Worm (Caenorhabditis elegans) whole organism, midembryonic: ENCODE results near the gene ugt-21.

ENCODE experiments used
- T22C8.4 ChIP-seq: fragments of 200-800 bp; sonication (Bioruptor generic); IDR thresholded peaks from 2 replicates; pipeline ENCODE4 v1.3.6; 2022; ENCODE audit warnings: missing genetic modification characterization, missing compliant biosample characterization
- cog-1 ChIP-seq: sonication (generic microtip); optimal IDR thresholded peaks from 2 replicates; lab custom pipeline; 2016; ENCODE audit warnings: missing genetic modification characterization, missing compliant biosample characterization
- flt-1 ChIP-seq: fragments of 200-800 bp; sonication (Bioruptor generic); IDR thresholded peaks from 2 replicates; pipeline ENCODE4 v1.3.6; 2022; ENCODE audit warnings: missing genetic modification characterization, missing compliant biosample characterization
- klf-2 ChIP-seq: fragments of 200-800 bp; sonication (Bioruptor generic); conservative IDR thresholded peaks from 2 replicates; pipeline ENCODE4 v1.3.6; 2022; ENCODE audit warnings: missing genetic modification reagents, missing genetic modification characterization, missing compliant biosample characterization
- med-1 ChIP-seq: sonication (generic microtip); optimal IDR thresholded peaks from 2 replicates; lab custom pipeline; 2017; ENCODE audit warnings: missing genetic modification characterization, mild to moderate bottlenecking, missing compliant biosample characterization, antibody characterized with exemption, missing genetic modification reagents; ENCODE audit not compliant: insufficient read depth
- ref-1 ChIP-seq: fragments of 200-800 bp; sonication (Bioruptor generic); conservative IDR thresholded peaks from 2 replicates; pipeline ENCODE4 v1.3.6; 2022; ENCODE audit warnings: missing genetic modification reagents, missing genetic modification characterization, missing compliant biosample characterization
- tab-1 ChIP-seq: fragments of 200-800 bp; sonication (Bioruptor generic); IDR thresholded peaks from 2 replicates; pipeline ENCODE4 v1.3.6; 2022; ENCODE audit warnings: missing genetic modification characterization, missing compliant biosample characterization
- ztf-23 ChIP-seq: fragments of 200-800 bp; sonication (Bioruptor generic); IDR thresholded peaks from 2 replicates; pipeline ENCODE4 v1.3.6; 2022; ENCODE audit warnings: missing genetic modification reagents, missing genetic modification characterization, missing compliant biosample characterization
- ztf-29 ChIP-seq: fragments of 200-800 bp; sonication (Bioruptor generic); IDR thresholded peaks from 2 replicates; pipeline ENCODE4 v1.3.6; 2022; ENCODE audit warnings: missing genetic modification reagents, missing genetic modification characterization, missing compliant biosample characterization

The ugt-21 gene

DNA sequence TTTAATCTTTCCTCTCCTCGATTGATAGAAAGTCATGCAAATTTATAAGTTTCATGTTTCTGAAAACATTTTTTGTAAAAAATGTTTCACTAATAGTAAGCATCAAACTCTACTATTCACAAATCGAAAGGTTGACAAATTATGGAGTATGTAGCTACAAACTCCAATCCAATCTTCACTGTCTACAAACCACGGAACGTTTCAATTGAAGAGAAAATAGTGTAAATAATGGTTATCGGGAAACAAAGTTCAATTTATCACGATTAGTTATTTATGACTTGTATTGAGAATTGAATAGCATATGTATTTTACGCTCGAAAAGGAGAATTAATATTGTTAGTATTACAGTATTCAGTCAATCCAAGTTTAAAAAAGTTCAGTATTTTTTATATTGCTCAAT lies 475 bp upstream of the ugt-21 start:
- TF ChIP-seq T22C8.4 (GFP tag; lab: Robert Waterston, UW) (no peak), tab-1 (GFP tag; lab: Robert Waterston, UW) (no peak), med-1 (GFP tag; lab: Kevin White, UChicago) (no peak), ztf-29 (GFP tag; lab: Robert Waterston, UW) (no peak), ztf-23 (no peak), ref-1 (no peak), cog-1 (tag; lab: Kevin White, UChicago) (no peak), klf-2 (GFP tag; lab: Robert Waterston, UW) (no peak), flt-1 (GFP tag; lab: Robert Waterston, UW) (no peak)

DNA sequence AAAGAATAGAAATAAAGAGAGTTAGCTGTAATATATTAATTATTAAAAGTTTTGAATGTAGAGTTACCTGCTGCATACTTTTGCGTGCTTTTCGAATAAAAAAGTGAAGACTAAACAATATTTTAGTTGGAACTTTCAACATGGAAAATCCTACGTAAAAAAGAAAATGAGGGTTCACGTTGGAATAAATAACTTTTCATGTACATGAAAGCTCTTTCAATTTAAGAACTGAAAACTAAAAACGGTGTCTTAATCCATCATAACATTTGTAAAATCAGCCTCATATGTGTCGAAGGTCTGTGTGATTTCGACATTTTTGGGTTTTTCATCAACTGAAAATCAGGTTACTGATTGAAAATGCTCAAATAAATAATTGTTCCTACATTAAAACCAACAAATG lies 6.1 kb downstream of the ugt-21 start, which contains the start of gene ttr-9:
TSS of gene ttr-9 (minus strand) at position 101 of the 400 bp plus-strand sequence.
- TF ChIP-seq med-1 (GFP tag; lab: Kevin White, UChicago) (no peak), tab-1 (GFP tag; lab: Robert Waterston, UW) (no peak)

DNA sequence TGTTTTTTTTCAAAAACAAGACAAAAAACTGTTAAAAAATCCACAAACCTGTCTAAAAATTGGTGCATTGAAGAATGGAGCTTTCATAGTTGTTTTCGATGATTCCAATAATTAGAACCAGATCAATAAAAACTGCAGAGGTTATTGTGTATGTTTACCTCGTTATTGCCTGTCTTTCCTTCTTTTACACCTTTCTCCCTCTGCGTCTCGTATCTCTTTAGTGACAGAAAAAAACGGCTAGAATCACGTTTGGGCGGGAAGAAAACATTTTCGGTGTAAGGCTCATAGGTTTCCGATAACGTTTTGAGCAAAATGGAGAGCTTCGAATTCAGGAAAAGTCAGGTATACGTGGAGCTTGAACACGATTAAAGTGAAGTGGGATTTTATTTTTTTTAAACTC lies 8.5 kb downstream of the ugt-21 start, which contains the start of gene ethe-1:
TSS of gene ethe-1 (minus strand) at position 150 of the 400 bp plus-strand sequence.
- TF ChIP-seq T22C8.4 (GFP tag; lab: Robert Waterston, UW) (no peak), cog-1 (tag; lab: Kevin White, UChicago) (no peak), ref-1 (no peak), ztf-29 (GFP tag; lab: Robert Waterston, UW) (no peak), klf-2 (GFP tag; lab: Robert Waterston, UW) (no peak), tab-1 (GFP tag; lab: Robert Waterston, UW) (no peak), ztf-23 (no peak), med-1 (GFP tag; lab: Kevin White, UChicago) (no peak), flt-1 (GFP tag; lab: Robert Waterston, UW) (no peak)

DNA sequence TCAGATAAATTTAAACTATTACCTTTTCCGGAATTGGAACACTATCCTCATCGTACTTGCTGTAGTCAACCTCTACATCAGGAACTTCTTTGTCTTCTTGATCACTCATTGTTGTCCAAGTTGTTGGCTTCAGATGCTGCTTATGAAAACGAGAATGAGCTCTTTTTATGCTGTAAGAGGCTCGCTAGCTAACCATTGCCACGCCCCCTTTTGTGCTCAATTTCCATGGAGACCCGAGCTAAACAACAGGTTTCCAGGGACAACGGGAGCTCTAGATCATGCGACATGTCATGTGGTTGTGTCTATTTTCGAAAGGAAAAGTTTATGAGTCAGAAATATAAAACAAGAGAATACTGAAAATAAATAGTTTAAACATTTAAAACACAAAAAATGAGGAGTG lies 10.3 kb downstream of the ugt-21 start, which contains the start of gene C33A12.4:
TSS of gene C33A12.4 (minus strand) at position 131 of the 400 bp plus-strand sequence.
- TF ChIP-seq cog-1 (tag; lab: Kevin White, UChicago) (no peak), T22C8.4 (GFP tag; lab: Robert Waterston, UW) (no peak), ref-1 (no peak), klf-2 (GFP tag; lab: Robert Waterston, UW) (no peak), ztf-29 (GFP tag; lab: Robert Waterston, UW) (no peak)

DNA sequence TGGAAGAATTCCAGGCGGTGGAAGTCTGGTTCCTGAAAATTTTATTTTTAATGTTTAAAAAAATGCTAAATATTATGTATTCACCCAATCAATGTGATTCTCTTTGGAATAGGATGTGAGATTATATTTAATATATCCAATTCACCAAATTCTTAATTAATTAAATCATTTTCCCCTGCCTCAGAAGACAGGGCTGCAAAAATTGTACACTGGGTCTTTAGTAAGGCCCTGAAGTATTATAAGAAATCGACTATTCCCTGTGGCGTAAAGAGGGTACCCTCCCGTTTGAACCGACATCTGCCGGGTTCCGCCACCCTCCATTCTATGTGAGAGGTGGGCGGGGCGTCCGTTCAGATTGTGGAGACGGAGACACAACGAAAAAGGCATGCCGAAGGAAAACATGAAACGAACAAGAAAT lies 11.1 kb downstream of the ugt-21 start:
- TF ChIP-seq ztf-29 (GFP tag; lab: Robert Waterston, UW) (no peak), klf-2 (GFP tag; lab: Robert Waterston, UW) (no peak), med-1 (GFP tag; lab: Kevin White, UChicago) (no peak), tab-1 (GFP tag; lab: Robert Waterston, UW) (no peak), cog-1 (tag; lab: Kevin White, UChicago) (no peak), ref-1 (no peak), ztf-23 (no peak), flt-1 (GFP tag; lab: Robert Waterston, UW) (no peak), T22C8.4 (GFP tag; lab: Robert Waterston, UW) (no peak)

DNA sequence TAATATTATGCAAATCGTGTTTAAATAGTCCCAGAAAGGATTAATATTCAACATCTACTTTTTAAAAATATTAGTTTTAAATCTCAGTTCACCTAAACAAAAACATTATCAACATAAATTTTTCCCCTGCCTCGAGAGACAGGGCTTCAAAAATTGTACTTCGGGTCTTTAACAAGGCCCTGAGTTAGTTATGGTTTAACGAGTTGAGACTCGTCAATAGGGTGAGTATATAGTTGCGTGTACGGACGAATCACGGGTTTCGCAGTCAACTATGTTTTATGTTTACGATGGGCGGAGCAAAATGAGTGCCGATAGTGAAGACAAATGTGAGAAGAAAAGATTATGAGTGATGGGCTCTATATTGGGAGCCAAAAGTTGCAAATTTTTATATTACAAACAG lies 11.5 kb downstream of the ugt-21 start:
- no peak for TF ChIP-seq flt-1 (GFP tag; lab: Robert Waterston, UW)
- TF ChIP-seq ztf-23 = no peak
- no peak for TF ChIP-seq ref-1
- TF ChIP-seq klf-2 (GFP tag; lab: Robert Waterston, UW) = no peak
- no peak for TF ChIP-seq cog-1 (tag; lab: Kevin White, UChicago)
- TF ChIP-seq med-1 (GFP tag; lab: Kevin White, UChicago) = no peak
- no peak for TF ChIP-seq T22C8.4 (GFP tag; lab: Robert Waterston, UW)
- TF ChIP-seq ztf-29 (GFP tag; lab: Robert Waterston, UW) = no peak
- TF ChIP-seq tab-1 (GFP tag; lab: Robert Waterston, UW) = no peak

DNA sequence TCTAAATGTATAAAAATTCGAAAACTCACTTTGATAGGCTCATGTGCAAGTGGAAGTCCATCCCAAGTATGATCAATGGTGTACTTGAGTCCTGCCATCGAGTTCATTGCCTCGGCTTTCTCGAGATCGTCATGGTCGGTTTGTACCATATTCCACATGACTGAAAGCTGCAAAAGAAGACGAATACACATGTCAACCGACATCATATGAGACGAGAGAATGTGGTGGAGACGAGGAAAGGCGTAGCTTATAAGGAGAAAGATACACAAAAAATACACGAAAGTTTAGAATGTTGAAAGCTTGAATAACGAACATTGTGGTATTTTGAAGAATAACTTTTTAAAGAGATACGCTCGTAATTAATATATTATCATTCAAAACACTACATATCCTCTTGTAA lies 12.7 kb downstream of the ugt-21 start, which contains the start of gene C33A12.3:
TSS of gene C33A12.3 (minus strand) at position 167 of the 400 bp plus-strand sequence.
- TF ChIP-seq ztf-29 (GFP tag; lab: Robert Waterston, UW) (no peak), klf-2 (GFP tag; lab: Robert Waterston, UW) (no peak), ref-1 (no peak), ztf-23 (no peak), tab-1 (GFP tag; lab: Robert Waterston, UW) (no peak), med-1 (GFP tag; lab: Kevin White, UChicago) (no peak), cog-1 (tag; lab: Kevin White, UChicago) (no peak), T22C8.4 (GFP tag; lab: Robert Waterston, UW) (no peak), flt-1 (GFP tag; lab: Robert Waterston, UW) (no peak)

DNA sequence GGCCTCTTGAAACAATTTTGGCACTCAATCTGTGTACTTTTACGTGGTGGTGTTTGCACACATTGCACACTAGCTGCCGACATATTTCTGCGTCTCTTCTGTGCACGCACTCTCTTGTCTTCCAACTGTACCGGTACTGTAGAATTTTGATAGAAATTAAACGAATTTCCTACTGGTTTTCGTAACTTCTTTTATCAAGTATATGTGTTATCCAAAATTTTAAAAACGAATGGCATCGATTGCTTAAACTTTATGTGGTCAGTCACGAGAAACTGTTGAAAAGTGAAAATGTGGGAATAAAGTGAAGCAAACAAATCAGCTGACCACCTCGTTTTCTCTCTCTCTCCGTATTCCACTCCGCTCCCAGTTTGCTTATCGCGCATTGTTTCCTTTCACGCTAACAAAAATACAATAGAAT lies 13.3 kb downstream of the ugt-21 start:
- TF ChIP-seq cog-1 (tag; lab: Kevin White, UChicago) (no peak), flt-1 (GFP tag; lab: Robert Waterston, UW) (no peak), tab-1 (GFP tag; lab: Robert Waterston, UW) (no peak), ztf-23 (no peak), ztf-29 (GFP tag; lab: Robert Waterston, UW) (no peak), med-1 (GFP tag; lab: Kevin White, UChicago) (no peak), T22C8.4 (GFP tag; lab: Robert Waterston, UW) (no peak), ref-1 (no peak), klf-2 (GFP tag; lab: Robert Waterston, UW) (no peak)

DNA sequence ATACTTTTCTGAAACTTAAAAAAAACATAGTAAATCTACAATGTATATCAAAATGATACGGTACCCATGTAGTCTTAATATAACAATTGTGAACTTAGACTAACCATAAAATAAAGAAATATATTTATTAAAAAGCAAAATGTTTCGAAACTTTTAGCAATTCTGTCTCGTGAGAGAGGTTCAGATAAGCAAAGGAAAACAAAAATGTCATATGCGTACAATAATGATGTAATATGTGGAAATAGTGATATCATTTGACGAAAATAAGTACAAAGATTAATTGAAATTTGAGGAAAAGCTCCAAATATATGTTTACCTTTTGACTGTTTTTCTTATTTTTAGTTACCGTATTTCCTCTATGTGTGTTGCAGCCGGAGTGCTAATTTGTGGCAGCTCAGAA lies 14.0 kb downstream of the ugt-21 start:
- TF ChIP-seq klf-2 (GFP tag; lab: Robert Waterston, UW) (no peak), T22C8.4 (GFP tag; lab: Robert Waterston, UW) (no peak), tab-1 (GFP tag; lab: Robert Waterston, UW) (no peak), cog-1 (tag; lab: Kevin White, UChicago) (no peak)

DNA sequence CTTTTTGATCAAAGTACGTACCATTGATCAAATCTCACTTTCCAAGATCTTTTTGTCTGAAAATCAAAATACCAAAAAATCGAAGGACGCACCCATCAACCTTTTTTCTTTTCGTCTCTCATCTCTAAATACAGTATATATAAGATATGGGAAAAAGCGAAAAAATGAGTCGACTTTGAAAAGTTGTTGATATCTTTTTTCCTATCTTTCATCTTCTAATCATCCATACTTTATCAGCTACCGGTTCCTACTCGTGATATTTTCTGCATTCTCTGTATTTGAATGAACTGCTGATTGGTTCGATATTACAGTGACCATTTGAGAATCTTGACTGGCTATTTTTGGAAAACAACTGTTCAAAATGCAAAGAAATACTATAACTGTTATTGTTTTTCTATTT lies 16.7 kb downstream of the ugt-21 start, which contains the start of gene C33A12.19:
TSS of gene C33A12.19 (plus strand) at position 169 of the 400 bp plus-strand sequence.
- TF ChIP-seq med-1 (GFP tag; lab: Kevin White, UChicago) = no peak
- no peak for TF ChIP-seq cog-1 (tag; lab: Kevin White, UChicago)
- TF ChIP-seq ref-1 = no peak
- TF ChIP-seq ztf-23 = no peak
- TF ChIP-seq T22C8.4 (GFP tag; lab: Robert Waterston, UW) = no peak
- TF ChIP-seq klf-2 (GFP tag; lab: Robert Waterston, UW) = no peak
- no peak for TF ChIP-seq tab-1 (GFP tag; lab: Robert Waterston, UW)
- TF ChIP-seq flt-1 (GFP tag; lab: Robert Waterston, UW) = no peak
- no peak for TF ChIP-seq ztf-29 (GFP tag; lab: Robert Waterston, UW)
